Worm (Caenorhabditis elegans): Measurements from ENCODE around the gene haf-7.
"Not testable (repeated sequence)": the region's sequence is repeated elsewhere in the genome, so short reads cannot be mapped to it uniquely, and the experiment has no call there.

haf-7 gene

ce11 chrV:14784160-14784774 is 11.2 kb downstream of the haf-7 start, which contains the start of gene Y50E8A.12:
TSS of gene Y50E8A.12 (minus strand) at chrV:14784210.
- no peak for TF ChIP-seq unc-62 (GFP tag; optimal IDR thresholded peaks at IDR 0.05)

DNA sequence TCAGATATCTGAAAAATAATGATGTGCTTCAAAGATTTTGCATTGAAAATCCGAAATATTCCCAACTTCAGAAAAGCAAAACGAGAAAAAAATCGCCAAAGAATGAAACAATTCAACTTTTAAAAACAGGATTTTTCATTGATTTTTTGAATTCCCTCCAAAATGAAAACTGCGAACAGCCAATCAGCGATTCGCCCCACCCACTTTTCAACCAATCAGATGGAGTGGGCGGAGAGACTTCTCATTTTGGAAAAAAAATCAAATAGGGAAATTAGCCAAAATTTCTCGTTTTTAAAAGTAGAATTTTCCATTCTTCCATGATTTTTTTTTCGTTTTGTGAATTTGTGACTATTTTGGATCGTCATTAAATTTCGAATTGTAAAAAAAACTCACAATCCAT is 11.7 kb downstream of the haf-7 start:
- TF ChIP-seq unc-62 (GFP tag; optimal IDR thresholded peaks at IDR 0.05), result no peak

DNA sequence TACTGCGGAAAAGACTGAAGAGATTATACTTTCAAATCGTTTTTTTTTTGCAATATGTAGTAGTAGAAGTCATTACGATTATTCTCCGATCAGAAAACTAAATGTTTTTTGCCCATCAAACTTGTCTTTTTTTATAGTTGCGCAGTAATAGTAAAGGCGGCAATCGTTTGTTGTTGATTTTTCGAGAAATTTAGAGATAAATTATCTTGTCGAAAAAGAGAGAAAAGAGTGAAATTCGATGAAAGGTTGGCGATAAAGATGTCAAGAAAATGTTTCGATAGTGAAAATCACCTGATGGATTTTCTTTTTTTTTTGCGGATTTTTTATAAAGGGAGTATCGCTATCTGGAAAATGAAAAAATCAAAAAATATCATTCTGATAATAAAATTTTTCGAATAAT is 15.4 kb downstream of the haf-7 start:
- TF ChIP-seq unc-62 (GFP tag; optimal IDR thresholded peaks at IDR 0.05), result no peak

DNA sequence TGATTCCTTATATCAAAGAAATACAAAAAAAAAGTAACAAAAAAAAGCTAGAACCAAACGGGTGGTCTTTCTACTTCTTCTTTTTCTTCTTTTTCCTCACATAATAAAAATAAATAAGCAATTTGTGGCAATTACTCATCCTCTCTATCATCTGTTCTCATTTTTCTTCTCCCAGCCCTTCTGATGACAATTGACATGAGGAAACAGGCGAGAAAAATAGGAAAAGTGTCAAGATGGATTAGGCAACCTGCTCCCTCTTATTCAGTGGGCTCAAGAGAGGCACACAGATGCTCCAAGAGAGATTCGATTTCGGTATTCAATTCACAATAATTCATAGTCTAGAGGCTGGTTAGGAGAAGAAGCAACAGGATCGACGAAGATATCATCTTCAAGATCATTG is 17.7 kb downstream of the haf-7 start:
- TF ChIP-seq unc-62 (GFP tag; optimal IDR thresholded peaks at IDR 0.05), result no peak

- no peak for TF ChIP-seq unc-62 (GFP tag; optimal IDR thresholded peaks at IDR 0.05)
Observed at ce11 chrV:14791703-14792102, 18.6 kb downstream of the haf-7 start.

ce11 chrV:14792346-14792745 is 19.3 kb downstream of the haf-7 start:
- no peak for TF ChIP-seq unc-62 (GFP tag; optimal IDR thresholded peaks at IDR 0.05)

DNA sequence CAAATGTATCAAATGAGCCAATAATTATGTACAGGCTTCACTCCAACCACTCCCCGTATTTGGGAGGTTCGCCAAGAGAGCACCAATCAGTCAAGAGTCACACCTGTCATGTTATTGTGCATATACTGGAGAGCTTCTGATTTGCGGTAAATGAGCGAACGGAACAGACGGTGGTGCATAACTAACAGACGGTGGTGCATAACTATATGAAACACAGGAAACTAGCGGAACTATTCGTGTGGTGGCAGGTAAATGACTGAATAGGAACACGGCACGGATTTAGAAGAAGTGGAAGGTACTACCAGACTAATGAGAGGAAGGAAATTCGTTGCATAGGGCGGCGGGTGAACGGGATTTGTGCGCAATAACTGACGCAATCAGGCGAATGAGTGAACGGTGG is 20.0 kb downstream of the haf-7 start:
- no peak for TF ChIP-seq unc-62 (GFP tag; optimal IDR thresholded peaks at IDR 0.05)

DNA sequence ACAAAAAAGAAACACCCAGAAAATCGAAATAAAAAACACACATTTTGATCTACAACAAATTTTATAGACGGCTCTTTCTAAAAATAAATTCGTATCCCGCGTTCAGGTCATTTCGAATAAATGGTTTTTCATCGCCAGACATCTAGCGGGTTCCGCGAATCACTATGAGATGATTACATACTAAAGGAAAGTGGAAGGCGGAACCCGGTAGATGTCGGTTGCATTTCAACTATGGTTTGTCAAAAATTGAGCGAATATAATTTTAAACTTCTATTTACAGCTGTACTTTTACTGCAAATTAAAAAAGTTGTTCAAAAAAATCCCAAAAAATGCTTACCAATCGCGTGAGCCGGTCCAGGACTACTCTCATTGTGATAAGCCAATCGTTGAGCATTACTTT is 24.8 kb downstream of the haf-7 start:
- no peak for TF ChIP-seq unc-62 (GFP tag; optimal IDR thresholded peaks at IDR 0.05)

- TF ChIP-seq unc-62 (GFP tag; optimal IDR thresholded peaks at IDR 0.05), result no peak
Observed at ce11 chrV:14800402-14800801, 27.3 kb downstream of the haf-7 start.

DNA sequence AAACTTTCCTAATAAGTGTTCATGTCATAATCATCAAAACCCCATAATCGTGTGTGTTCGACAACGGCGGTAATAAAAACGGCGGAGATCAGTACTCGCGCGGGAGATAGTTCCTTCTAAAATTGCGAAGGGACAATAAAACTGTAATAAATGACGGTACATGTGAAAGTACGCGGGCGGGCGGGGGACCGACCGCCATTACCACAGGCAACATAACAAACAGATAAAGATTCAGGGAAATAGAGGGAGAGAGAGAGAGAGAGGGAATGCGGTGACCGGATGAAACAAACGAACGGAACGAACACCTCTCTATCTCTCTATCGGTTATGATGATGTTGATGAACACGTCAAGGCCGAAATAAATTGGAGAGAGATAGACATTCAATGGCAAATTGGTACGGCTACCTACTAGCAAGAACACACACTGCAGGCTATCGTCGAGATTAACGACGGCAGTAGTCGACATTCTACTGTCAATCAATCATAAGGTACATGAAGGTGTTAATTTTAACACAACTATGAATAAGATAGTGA is 33.2 kb downstream of the haf-7 start:
- TF ChIP-seq unc-62 (GFP tag; optimal IDR thresholded peaks at IDR 0.05), result no peak

DNA sequence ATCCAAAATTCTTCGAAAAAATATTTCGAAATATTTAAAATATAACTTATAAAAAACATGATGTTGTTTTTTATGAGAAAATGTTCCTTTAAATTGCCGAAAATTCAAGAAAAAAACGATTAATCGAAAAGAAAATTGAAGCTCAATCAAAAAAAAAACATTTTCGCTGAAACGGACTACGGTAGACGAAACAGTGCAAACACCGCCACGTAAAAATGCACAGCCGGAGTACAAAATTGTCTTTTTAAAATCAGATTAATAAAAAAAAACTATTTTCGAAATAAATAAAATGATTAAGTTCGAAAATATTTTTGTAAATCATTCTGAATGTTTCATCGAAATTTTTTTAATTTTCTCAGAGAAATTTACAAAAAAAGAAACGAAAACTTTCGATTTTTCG is 40.5 kb downstream of the haf-7 start:
- no peak for TF ChIP-seq unc-62 (GFP tag; optimal IDR thresholded peaks at IDR 0.05)

ce11 chrV:14815500-14815899 is 42.4 kb downstream of the haf-7 start, which contains the start of gene rin-1:
TSS of gene rin-1 (minus strand) at chrV:14815600.
- TF ChIP-seq unc-62 (GFP tag; optimal IDR thresholded peaks at IDR 0.05), result no peak

- no peak for TF ChIP-seq unc-62 (GFP tag; optimal IDR thresholded peaks at IDR 0.05)
Observed at ce11 chrV:14820314-14820713, 47.3 kb downstream of the haf-7 start.

DNA sequence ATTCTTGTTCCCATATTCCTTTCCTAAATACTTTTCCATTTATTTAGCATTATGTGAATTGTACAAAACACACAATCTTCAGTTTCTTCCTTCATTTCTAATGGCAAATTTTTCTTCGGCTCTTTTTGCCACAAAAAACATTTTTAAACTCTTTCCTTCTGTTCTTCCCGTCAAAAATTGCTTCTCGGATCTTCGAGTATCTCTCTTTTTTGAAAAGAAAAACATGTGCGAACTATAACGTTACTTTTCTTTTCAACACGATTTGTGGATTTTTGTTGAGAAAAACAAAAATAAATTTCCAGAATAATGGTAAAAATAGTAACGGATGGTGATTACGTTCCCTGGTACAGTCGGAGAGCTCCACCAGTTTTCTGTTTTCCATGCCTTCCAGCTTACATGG is 48.5 kb downstream of the haf-7 start, which contains the start of gene W06A7.2:
Gene W06A7.2 (plus strand): TSS at position 301 of the 400 bp plus-strand sequence.
- no peak for TF ChIP-seq unc-62 (GFP tag; optimal IDR thresholded peaks at IDR 0.05)

ce11 chrV:14824124-14824523 is 51.1 kb downstream of the haf-7 start, which contains the start of gene W06A7.4:
TSS of gene W06A7.4 (plus strand) at chrV:14824424.
- no peak for TF ChIP-seq unc-62 (GFP tag; optimal IDR thresholded peaks at IDR 0.05)

ce11 chrV:14826952-14827351 is 53.9 kb downstream of the haf-7 start, which contains the start of gene nspa-8:
TSS of gene nspa-8 (minus strand) at chrV:14827052.
- TF ChIP-seq unc-62 (GFP tag; optimal IDR thresholded peaks at IDR 0.05), result not testable (repeated sequence)
